Worm (Caenorhabditis elegans): ENCODE data around the gene K02E2.1.
"Not testable (repeated sequence)": the region's sequence is repeated elsewhere in the genome, so short reads cannot be mapped to it uniquely, and the experiment has no call there.

- TF ChIP-seq lin-39 (tag; optimal IDR thresholded peaks at IDR 0.05); hif-1 (tag; optimal IDR thresholded peaks at IDR 0.05); zip-11 (GFP tag; IDR thresholded peaks at IDR 0.05); nhr-102 (tag; optimal IDR thresholded peaks at IDR 0.05): not testable (repeated sequence)
These were observed 48.0 kb upstream of the K02E2.1 start, which contains the start of gene ZC15.3 for ce11 chrV:20303288-20303687.
